Worm (Caenorhabditis elegans) whole organism, early embryonic: ENCODE measurements around the gene C08B6.2.

Source experiments
- B0310.2 ChIP-seq: sonication (generic microtip); optimal IDR thresholded peaks from 2 replicates; lab custom pipeline; 2016; ENCODE audit warnings: mild to moderate bottlenecking, missing genetic modification characterization, missing compliant biosample characterization
- F13C5.2 ChIP-seq: sonication (generic microtip); optimal IDR thresholded peaks from 2 replicates; lab custom pipeline; 2017; ENCODE audit warnings: mild to moderate bottlenecking, missing genetic modification characterization, inconsistent platforms, missing compliant biosample characterization
- aly-1 ChIP-seq: sonication (generic microtip); optimal IDR thresholded peaks from 2 replicates; lab custom pipeline; 2016; ENCODE audit warnings: missing genetic modification characterization, missing compliant biosample characterization
- ama-1 ChIP-seq: fragments of 150-350 bp; optimal IDR thresholded peaks from 2 replicates; lab custom pipeline; 2014
- ceh-13 ChIP-seq: fragments of 200-800 bp; sonication (Bioruptor generic); optimal IDR thresholded peaks from 2 replicates; lab custom pipeline; 2018; ENCODE audit warnings: mild to moderate bottlenecking, missing genetic modification characterization, missing compliant biosample characterization
- ceh-36 ChIP-seq: sonication (generic microtip); optimal IDR thresholded peaks from 2 replicates; lab custom pipeline; 2016; ENCODE audit warnings: missing genetic modification characterization, inconsistent platforms, missing compliant biosample characterization
- ets-7 ChIP-seq: sonication (generic microtip); optimal IDR thresholded peaks from 2 replicates; lab custom pipeline; 2016; ENCODE audit warnings: missing genotype, missing genetic modification characterization, missing compliant biosample characterization
- flt-1 ChIP-seq: fragments of 200-800 bp; sonication (Bioruptor generic); IDR thresholded peaks from 2 replicates; pipeline ENCODE4 v1.3.6; 2022; ENCODE audit warnings: missing genetic modification characterization, missing compliant biosample characterization
- hmbx-1 ChIP-seq: sonication (generic microtip); optimal IDR thresholded peaks from 2 replicates; lab custom pipeline; 2016; ENCODE audit warnings: mild to moderate bottlenecking, missing genetic modification characterization, missing compliant biosample characterization
- hmg-4 ChIP-seq: fragments of 200-800 bp; sonication (Bioruptor generic); optimal IDR thresholded peaks from 2 replicates; lab custom pipeline; 2018; ENCODE audit warnings: mild to moderate bottlenecking, missing genetic modification characterization, missing compliant biosample characterization
- hnd-1 ChIP-seq: sonication (generic microtip); optimal IDR thresholded peaks from 2 replicates; lab custom pipeline; 2016; ENCODE audit warnings: missing genetic modification characterization, missing compliant biosample characterization
- pes-1 ChIP-seq: fragments of 200-800 bp; sonication (Bioruptor generic); IDR thresholded peaks from 2 replicates; pipeline ENCODE4 v1.3.6; 2022; ENCODE audit warnings: missing genetic modification reagents, missing genetic modification characterization, missing compliant biosample characterization
- scrt-1 ChIP-seq: fragments of 200-800 bp; sonication (Bioruptor generic); IDR thresholded peaks from 2 replicates; pipeline ENCODE4 v1.3.6; 2022; ENCODE audit warnings: missing genetic modification characterization, missing compliant biosample characterization
- sea-1 ChIP-seq: fragments of 200-800 bp; sonication (Bioruptor generic); conservative IDR thresholded peaks from 2 replicates; pipeline ENCODE4 v1.3.6; 2022; ENCODE audit warnings: missing genetic modification characterization, missing compliant biosample characterization
- tbx-11 ChIP-seq: fragments of 200-800 bp; sonication (Bioruptor generic); IDR thresholded peaks from 2 replicates; pipeline ENCODE4 v1.3.6; 2022; ENCODE audit warnings: missing genetic modification characterization, missing compliant biosample characterization
- tbx-37 ChIP-seq: fragments of 200-800 bp; sonication (Bioruptor generic); conservative IDR thresholded peaks from 2 replicates; pipeline ENCODE4 v1.3.6; 2022; ENCODE audit warnings: missing genetic modification reagents, missing genetic modification characterization, missing compliant biosample characterization
- tra-4 ChIP-seq: sonication (generic microtip); optimal IDR thresholded peaks from 2 replicates; lab custom pipeline; 2017; ENCODE audit warnings: missing genetic modification characterization, missing compliant biosample characterization

The C08B6.2 gene

ce11 chrV:10145653-10146052 lies 40.1 kb downstream of the C08B6.2 start, which contains the start of gene C51E3.9:
C51E3.9 (plus strand) TSS chrV:10145953.
- no peak for TF ChIP-seq flt-1 (GFP tag; lab: Robert Waterston, UW)
- TF ChIP-seq ama-1 = no peak
- TF ChIP-seq hnd-1 (tag; lab: Kevin White, UChicago) = no peak
- no peak for TF ChIP-seq ets-7 (tag; lab: Kevin White, UChicago)
- TF ChIP-seq hmbx-1 (tag; lab: Kevin White, UChicago) = no peak
- no peak for TF ChIP-seq ceh-13 (GFP tag; lab: Kevin White, UChicago)
- no peak for TF ChIP-seq ceh-36
- TF ChIP-seq B0310.2 = no peak
- no peak for TF ChIP-seq tra-4 (tag; lab: Kevin White, UChicago)
- no peak for TF ChIP-seq tbx-37 (GFP tag; lab: Robert Waterston, UW)
- no peak for TF ChIP-seq hmg-4
- no peak for TF ChIP-seq aly-1 (tag; lab: Kevin White, UChicago)
- no peak for TF ChIP-seq pes-1 (GFP tag; lab: Robert Waterston, UW)
- no peak for TF ChIP-seq scrt-1 (GFP tag; lab: Robert Waterston, UW)
- no peak for TF ChIP-seq tbx-11

- TF ChIP-seq ceh-13 (GFP tag; lab: Kevin White, UChicago) (no peak), tbx-11 (no peak), scrt-1 (GFP tag; lab: Robert Waterston, UW) (no peak), pes-1 (GFP tag; lab: Robert Waterston, UW) (no peak), hmg-4 (no peak), B0310.2 (no peak), ets-7 (tag; lab: Kevin White, UChicago) (no peak), flt-1 (GFP tag; lab: Robert Waterston, UW) (no peak), hmbx-1 (tag; lab: Kevin White, UChicago) (no peak), hnd-1 (tag; lab: Kevin White, UChicago) (no peak), ceh-36 (no peak), sea-1 (GFP tag; lab: Robert Waterston, UW) (no peak), tra-4 (tag; lab: Kevin White, UChicago) (no peak), aly-1 (tag; lab: Kevin White, UChicago) (no peak), F13C5.2 (tag; lab: Kevin White, UChicago) (no peak)
Observed at ce11 chrV:10146787-10147186, 41.3 kb downstream of the C08B6.2 start.

ce11 chrV:10148352-10148751 lies 42.8 kb downstream of the C08B6.2 start, which contains the start of gene srsx-26:
srsx-26 (plus strand) TSS chrV:10148652.
- TF ChIP-seq ceh-36 (no peak), ama-1 (no peak), F13C5.2 (tag; lab: Kevin White, UChicago) (no peak), scrt-1 (GFP tag; lab: Robert Waterston, UW) (no peak), hmbx-1 (tag; lab: Kevin White, UChicago) (no peak), pes-1 (GFP tag; lab: Robert Waterston, UW) (no peak), flt-1 (GFP tag; lab: Robert Waterston, UW) (no peak), tra-4 (tag; lab: Kevin White, UChicago) (no peak), tbx-37 (GFP tag; lab: Robert Waterston, UW) (no peak), hmg-4 (no peak)

ce11 chrV:10149728-10150127 lies 44.2 kb downstream of the C08B6.2 start, which contains the start of gene srsx-27:
srsx-27 (plus strand) TSS chrV:10150028.
- TF ChIP-seq ets-7 (tag; lab: Kevin White, UChicago) (no peak), tra-4 (tag; lab: Kevin White, UChicago) (no peak), hmg-4 (no peak), ceh-36 (no peak), tbx-37 (GFP tag; lab: Robert Waterston, UW) (no peak), ceh-13 (GFP tag; lab: Kevin White, UChicago) (no peak), ama-1 (no peak), pes-1 (GFP tag; lab: Robert Waterston, UW) (no peak), hnd-1 (tag; lab: Kevin White, UChicago) (no peak), hmbx-1 (tag; lab: Kevin White, UChicago) (no peak), aly-1 (tag; lab: Kevin White, UChicago) (no peak), sea-1 (GFP tag; lab: Robert Waterston, UW) (no peak), scrt-1 (GFP tag; lab: Robert Waterston, UW) (no peak), B0310.2 (no peak), flt-1 (GFP tag; lab: Robert Waterston, UW) (no peak), tbx-11 (no peak)

ce11 chrV:10152278-10152677 lies 46.8 kb downstream of the C08B6.2 start, which contains the start of gene srsx-28:
srsx-28 (plus strand) TSS chrV:10152578.
- TF ChIP-seq hmg-4 = no peak
- TF ChIP-seq hmbx-1 (tag; lab: Kevin White, UChicago) = no peak
- TF ChIP-seq tbx-37 (GFP tag; lab: Robert Waterston, UW) = no peak
- TF ChIP-seq tra-4 (tag; lab: Kevin White, UChicago) = no peak
- TF ChIP-seq B0310.2 = no peak
- no peak for TF ChIP-seq flt-1 (GFP tag; lab: Robert Waterston, UW)
- TF ChIP-seq hnd-1 (tag; lab: Kevin White, UChicago) = no peak
- no peak for TF ChIP-seq scrt-1 (GFP tag; lab: Robert Waterston, UW)
- TF ChIP-seq F13C5.2 (tag; lab: Kevin White, UChicago) = no peak
- no peak for TF ChIP-seq tbx-11
- TF ChIP-seq sea-1 (GFP tag; lab: Robert Waterston, UW) = no peak
- TF ChIP-seq ceh-13 (GFP tag; lab: Kevin White, UChicago) = no peak

ce11 chrV:10153076-10153475 lies 47.6 kb downstream of the C08B6.2 start:
- TF ChIP-seq F13C5.2 (tag; lab: Kevin White, UChicago) (no peak), ceh-13 (GFP tag; lab: Kevin White, UChicago) (no peak), tbx-37 (GFP tag; lab: Robert Waterston, UW) (no peak), sea-1 (GFP tag; lab: Robert Waterston, UW) (no peak), scrt-1 (GFP tag; lab: Robert Waterston, UW) (no peak), ets-7 (tag; lab: Kevin White, UChicago) (no peak)

- no peak for TF ChIP-seq pes-1 (GFP tag; lab: Robert Waterston, UW)
- TF ChIP-seq hnd-1 (tag; lab: Kevin White, UChicago) = no peak
- TF ChIP-seq ceh-13 (GFP tag; lab: Kevin White, UChicago) = no peak
- TF ChIP-seq tbx-37 (GFP tag; lab: Robert Waterston, UW) = no peak
- TF ChIP-seq sea-1 (GFP tag; lab: Robert Waterston, UW) = no peak
- TF ChIP-seq tra-4 (tag; lab: Kevin White, UChicago) = no peak
- no peak for TF ChIP-seq hmg-4
- no peak for TF ChIP-seq hmbx-1 (tag; lab: Kevin White, UChicago)
- no peak for TF ChIP-seq scrt-1 (GFP tag; lab: Robert Waterston, UW)
- no peak for TF ChIP-seq tbx-11
- TF ChIP-seq flt-1 (GFP tag; lab: Robert Waterston, UW) = no peak
- no peak for TF ChIP-seq aly-1 (tag; lab: Kevin White, UChicago)
- no peak for TF ChIP-seq F13C5.2 (tag; lab: Kevin White, UChicago)
- TF ChIP-seq B0310.2 = no peak
- TF ChIP-seq ama-1 = no peak
- TF ChIP-seq ceh-36 = no peak
- no peak for TF ChIP-seq ets-7 (tag; lab: Kevin White, UChicago)
Observed at ce11 chrV:10154698-10155097, 49.2 kb downstream of the C08B6.2 start, which contains the start of gene srsx-29. srsx-29 (plus strand) TSS chrV:10154998.
